Worm (Caenorhabditis elegans) whole organism, L4 larva: ENCODE results near the gene sprr-2.

Source experiments
- D1046.2 ChIP-seq: fragments of 200-800 bp; sonication (Bioruptor generic); IDR thresholded peaks from 2 replicates; pipeline ENCODE4 v1.3.6; 2022; ENCODE audit warnings: missing genetic modification characterization, missing compliant biosample characterization
- F44E2.7 ChIP-seq: fragments of 200-800 bp; sonication (Bioruptor generic); IDR thresholded peaks from 2 replicates; pipeline ENCODE4 v2.1.2; 2022; ENCODE audit warnings: missing genetic modification characterization, missing compliant biosample characterization
- F49E8.2 ChIP-seq: sonication (generic microtip); optimal IDR thresholded peaks from 2 replicates; lab custom pipeline; 2016; ENCODE audit warnings: missing compliant biosample characterization, mild to moderate bottlenecking, missing genetic modification characterization, borderline replicate concordance
- Y5F2A.4 ChIP-seq: fragments of 200-800 bp; sonication (Bioruptor generic); optimal IDR thresholded peaks from 2 replicates; lab custom pipeline; 2018; ENCODE audit warnings: mild to moderate bottlenecking, missing genetic modification characterization, missing compliant biosample characterization
- aha-1 ChIP-seq: fragments of 150-350 bp; peaks from one replicate; lab custom pipeline; 2014; ENCODE audit warnings: missing biosample characterization, missing genetic modification characterization
- ama-1 ChIP-seq: fragments of 150-350 bp; optimal IDR thresholded peaks from 2 replicates; lab custom pipeline; 2014; ENCODE audit warnings: inconsistent platforms, mixed read lengths
- attf-4 ChIP-seq: sonication (generic microtip); optimal IDR thresholded peaks from 3 replicates; lab custom pipeline; 2017; ENCODE audit warnings: missing biosample characterization, missing genetic modification characterization
- ceh-28 ChIP-seq: fragments of 150-350 bp; optimal IDR thresholded peaks from 2 replicates; lab custom pipeline; 2014; ENCODE audit warnings: missing biosample characterization, missing genetic modification reagents, missing genetic modification characterization
- ceh-62 ChIP-seq: sonication (generic microtip); optimal IDR thresholded peaks from 2 replicates; lab custom pipeline; 2017; ENCODE audit warnings: missing biosample characterization, missing genetic modification characterization
- ceh-82 ChIP-seq: sonication (generic microtip); optimal IDR thresholded peaks from 2 replicates; lab custom pipeline; 2017; ENCODE audit warnings: missing biosample characterization, missing genetic modification characterization
- daf-16 ChIP-seq, 3 experiments: sonication (generic microtip); optimal IDR thresholded peaks; 2 replicates each; lab custom pipeline; 2016 to 2017; ENCODE audit warnings: missing genetic modification characterization in 3 of 3, missing genetic modification reagents in 3 of 3, mild to moderate bottlenecking in 2 of 3, missing compliant biosample characterization in 2 of 3, missing biosample characterization in 1 of 3, moderate library complexity in 1 of 3
- daf-19 ChIP-seq: fragments of 200-800 bp; sonication (Bioruptor generic); conservative IDR thresholded peaks from 2 replicates; pipeline ENCODE4 v1.3.6; 2022; ENCODE audit warnings: missing genetic modification characterization, missing compliant biosample characterization
- dmd-6 ChIP-seq: fragments of 200-800 bp; sonication (Bioruptor generic); IDR thresholded peaks from 2 replicates; pipeline ENCODE4 v1.3.6; 2022; ENCODE audit warnings: missing genetic modification reagents, missing genetic modification characterization, missing compliant biosample characterization
- dve-1 ChIP-seq: sonication (generic microtip); optimal IDR thresholded peaks from 2 replicates; lab custom pipeline; 2017; ENCODE audit warnings: antibody characterized with exemption, mild to moderate bottlenecking, missing genetic modification characterization, missing compliant biosample characterization; ENCODE audit not compliant: insufficient read depth
- egl-27 ChIP-seq: sonication (generic microtip); optimal IDR thresholded peaks from 3 replicates; lab custom pipeline; 2017; ENCODE audit warnings: missing biosample characterization, missing genetic modification reagents, missing genetic modification characterization
- hlh-11 ChIP-seq: fragments of 200-800 bp; sonication (Bioruptor generic); optimal IDR thresholded peaks from 2 replicates; lab custom pipeline; 2018; ENCODE audit warnings: mild to moderate bottlenecking, missing genetic modification characterization, missing compliant biosample characterization
- hlh-30 ChIP-seq: sonication (generic microtip); optimal IDR thresholded peaks from 2 replicates; lab custom pipeline; 2017; ENCODE audit warnings: antibody characterized with exemption, mild to moderate bottlenecking, missing genetic modification characterization, missing compliant biosample characterization; ENCODE audit not compliant: insufficient read depth
- lim-7 ChIP-seq: fragments of 200-800 bp; sonication (Bioruptor generic); IDR thresholded peaks from 2 replicates; pipeline ENCODE4 v1.3.6; 2022; ENCODE audit warnings: missing genetic modification characterization, missing compliant biosample characterization
- lin-1 ChIP-seq: fragments of 200-800 bp; sonication (Bioruptor generic); IDR thresholded peaks from 2 replicates; pipeline ENCODE4 v1.3.6; 2022; ENCODE audit warnings: missing genetic modification reagents, missing genetic modification characterization, missing compliant biosample characterization
- lin-15B ChIP-seq: fragments of 150-350 bp; sonication (generic microtip); optimal IDR thresholded peaks from 3 replicates; lab custom pipeline; 2014; ENCODE audit warnings: missing biosample characterization, missing genetic modification characterization
- lin-29 ChIP-seq: fragments of 200-800 bp; sonication (Bioruptor generic); IDR thresholded peaks from 2 replicates; pipeline ENCODE4 v1.3.6; 2022; ENCODE audit warnings: missing genetic modification reagents, missing genetic modification characterization, missing compliant biosample characterization
- lir-3 ChIP-seq: sonication (generic microtip); optimal IDR thresholded peaks from 2 replicates; lab custom pipeline; 2016; ENCODE audit warnings: mild to moderate bottlenecking, missing genetic modification characterization, missing compliant biosample characterization
- lsy-2 ChIP-seq, 2 experiments: fragments of 150-350 bp in 1 of 2; sonication (generic microtip) in 1 of 2; optimal IDR thresholded peaks; 2 replicates each; lab custom pipeline; 2014 to 2017; ENCODE audit warnings: missing biosample characterization in 2 of 2, missing genetic modification characterization in 2 of 2
- madf-5 ChIP-seq, 2 experiments: fragments of 200-800 bp; sonication (Bioruptor generic); IDR thresholded peaks; 2 replicates each; pipeline ENCODE4 v1.3.6; 2022; ENCODE audit warnings: missing compliant biosample characterization in 2 of 2, missing genetic modification characterization in 2 of 2
- mdl-1 ChIP-seq, 2 experiments: fragments of 150-350 bp in 1 of 2; sonication (generic microtip) in 1 of 2; optimal IDR thresholded peaks; 2 replicates each; lab custom pipeline; 2014 to 2017; ENCODE audit warnings: missing biosample characterization in 2 of 2, missing genetic modification characterization in 2 of 2
- mep-1 ChIP-seq: fragments of 150-350 bp; sonication (generic microtip); optimal IDR thresholded peaks from 3 replicates; lab custom pipeline; 2014; ENCODE audit warnings: missing biosample characterization, missing genetic modification characterization
- nhr-237 ChIP-seq: sonication (generic microtip); optimal IDR thresholded peaks from 2 replicates; lab custom pipeline; 2017; ENCODE audit warnings: missing biosample characterization, missing genetic modification characterization
- nhr-25 ChIP-seq: sonication (generic microtip); optimal IDR thresholded peaks from 2 replicates; lab custom pipeline; 2017; ENCODE audit warnings: missing genetic modification characterization, mild to moderate bottlenecking, missing compliant biosample characterization, antibody characterized with exemption, moderate library complexity, borderline replicate concordance; ENCODE audit not compliant: insufficient read depth
- nhr-28 ChIP-seq: fragments of 150-350 bp; optimal IDR thresholded peaks from 2 replicates; lab custom pipeline; 2014; ENCODE audit warnings: missing biosample characterization, missing genetic modification characterization
- nhr-41 ChIP-seq: fragments of 200-800 bp; sonication (Bioruptor generic); IDR thresholded peaks from 2 replicates; pipeline ENCODE4 v1.3.6; 2022; ENCODE audit warnings: missing genetic modification reagents, missing genetic modification characterization, missing compliant biosample characterization
- nhr-42 ChIP-seq: fragments of 200-800 bp; sonication (Bioruptor generic); IDR thresholded peaks from 2 replicates; pipeline ENCODE4 v1.3.6; 2022; ENCODE audit warnings: missing genetic modification characterization, missing compliant biosample characterization
- nhr-77 ChIP-seq: fragments of 150-350 bp; optimal IDR thresholded peaks from 2 replicates; lab custom pipeline; 2014; ENCODE audit warnings: missing biosample characterization, missing genetic modification characterization
- pha-4 ChIP-seq, 2 experiments: fragments of 150-350 bp in 1 of 2; fragments of 200-800 bp in 1 of 2; sonication (Bioruptor generic) in 1 of 2; IDR thresholded peaks in 1 of 2; optimal IDR thresholded peaks in 1 of 2; 2 replicates each; pipeline versions ENCODE4 v1.3.6 to Lab custom; 2014 to 2022; ENCODE audit warnings: missing genetic modification characterization in 2 of 2, missing genetic modification reagents in 2 of 2, missing biosample characterization in 1 of 2, missing compliant biosample characterization in 1 of 2
- php-3 ChIP-seq: fragments of 200-800 bp; sonication (Bioruptor generic); IDR thresholded peaks from 2 replicates; pipeline ENCODE4 v1.3.6; 2022; ENCODE audit warnings: missing genetic modification reagents, missing genetic modification characterization, missing compliant biosample characterization
- pqm-1 ChIP-seq: sonication (generic microtip); optimal IDR thresholded peaks from 2 replicates; lab custom pipeline; 2017; ENCODE audit warnings: missing biosample characterization, missing genetic modification characterization
- saeg-2 ChIP-seq: fragments of 200-800 bp; sonication (Bioruptor generic); IDR thresholded peaks from 2 replicates; pipeline ENCODE4 v1.3.6; 2022; ENCODE audit warnings: missing genetic modification reagents, missing genetic modification characterization, missing compliant biosample characterization
- sdz-12 ChIP-seq: fragments of 200-800 bp; sonication (Bioruptor generic); optimal IDR thresholded peaks from 2 replicates; lab custom pipeline; 2018; ENCODE audit warnings: mild to moderate bottlenecking, missing genetic modification characterization, missing compliant biosample characterization
- tag-97 ChIP-seq: fragments of 200-800 bp; sonication (Bioruptor generic); IDR thresholded peaks from 2 replicates; pipeline ENCODE4 v1.3.6; 2022; ENCODE audit warnings: missing genetic modification characterization, missing compliant biosample characterization
- tra-1 ChIP-seq: fragments of 200-800 bp; sonication (Bioruptor generic); IDR thresholded peaks from 2 replicates; pipeline ENCODE4 v1.3.6; 2022; ENCODE audit warnings: missing genetic modification reagents, missing genetic modification characterization, missing compliant biosample characterization
- zfp-3 ChIP-seq: fragments of 200-800 bp; sonication (Bioruptor generic); conservative IDR thresholded peaks from 2 replicates; pipeline ENCODE4 v1.3.6; 2022; ENCODE audit warnings: missing genetic modification reagents, missing genetic modification characterization, missing compliant biosample characterization

The sprr-2 gene

ce11 chrX:14815412-14815811, 22.2 kb downstream of the sprr-2 start (continued):
- TF ChIP-seq egl-27 (no peak), nhr-42 (no peak), lim-7 (0 out of 2 replicates have a peak, but pooled peaks have one; percentile 40), ceh-82 (tag; lab: Kevin White, UChicago) (no peak), lsy-2 (tag; optimal IDR thresholded peaks at IDR 0.05; lab: Kevin White, UChicago) (peak in 1 of 2 experiments; percentile 15), nhr-237 (tag; lab: Kevin White, UChicago) (no peak), Y5F2A.4 (GFP tag; lab: Kevin White, UChicago) (no peak), lir-3 (tag; lab: Kevin White, UChicago) (peak; percentile 10), ama-1 (lab: Kevin White, UChicago) (no peak), saeg-2 (GFP tag; lab: Robert Waterston, UW) (0 out of 2 replicates have a peak, but pooled peaks have one; percentile 43), hlh-11 (tag; lab: Kevin White, UChicago) (peak; percentile 7), tag-97 (GFP tag; lab: Robert Waterston, UW) (0 out of 2 replicates have a peak, but pooled peaks have one; percentile 23), php-3 (no peak), madf-5 (GFP tag; IDR thresholded peaks at IDR 0.05; lab: Robert Waterston, UW) (no peak), daf-19 (GFP tag; lab: Robert Waterston, UW) (no peak), ceh-28 (tag; lab: Kevin White, UChicago) (no peak), aha-1 (tag; lab: Kevin White, UChicago) (peak; percentile 50), sdz-12 (GFP tag; lab: Kevin White, UChicago) (peak; percentile 35), F44E2.7 (GFP tag; lab: Robert Waterston, UW) (0 out of 2 replicates have a peak, but pooled peaks have one; percentile 26), lin-29 (GFP tag; lab: Robert Waterston, UW) (no peak), zfp-3 (GFP tag; lab: Robert Waterston, UW) (peak; percentile 61; the same call in 1 of the 2 replicates), nhr-25 (tag; lab: Kevin White, UChicago) (peak; percentile 11), pha-4 (GFP tag; IDR thresholded peaks at IDR 0.05; lab: Robert Waterston, UW) (no peak), pha-4 (tag; optimal IDR thresholded peaks at IDR 0.05; lab: Kevin White, UChicago) (no peak), nhr-41 (GFP tag; lab: Robert Waterston, UW) (no peak), attf-4 (tag; lab: Kevin White, UChicago) (no peak), lin-15B (tag; lab: Kevin White, UChicago) (no peak)
- TF ChIP-seq, all 104 proteins: peak for 20

ce11 chrX:14816717-14817116, 23.5 kb downstream of the sprr-2 start:
- no peak for TF ChIP-seq ceh-62 (tag; lab: Kevin White, UChicago)
- no peak for TF ChIP-seq zfp-3 (GFP tag; lab: Robert Waterston, UW)
- peak; percentile 19 for TF ChIP-seq ama-1 (lab: Kevin White, UChicago)
- TF ChIP-seq nhr-28 (tag; lab: Kevin White, UChicago) = peak; percentile 83
- peak; percentile 81 for TF ChIP-seq dmd-6
- peak in 1 of 2 experiments; percentile 45 for TF ChIP-seq mdl-1 (tag; optimal IDR thresholded peaks at IDR 0.05; lab: Kevin White, UChicago)
- no peak for TF ChIP-seq daf-16 (GFP tag; optimal IDR thresholded peaks at IDR 0.05; lab: Kevin White, UChicago)
- TF ChIP-seq daf-16 (tag; optimal IDR thresholded peaks at IDR 0.05; lab: Kevin White, UChicago) = peak; percentile 81
- peak; percentile 81 for TF ChIP-seq hlh-11 (tag; lab: Kevin White, UChicago)
- no peak for TF ChIP-seq F49E8.2 (tag; lab: Kevin White, UChicago)
- peak; percentile 22; the same call in 1 of the 2 replicates for TF ChIP-seq pha-4 (GFP tag; IDR thresholded peaks at IDR 0.05; lab: Robert Waterston, UW)
- no peak for TF ChIP-seq pha-4 (tag; optimal IDR thresholded peaks at IDR 0.05; lab: Kevin White, UChicago)
- peak; percentile 67 for TF ChIP-seq dve-1 (tag; lab: Kevin White, UChicago)
- peak; percentile 51; the same call in 1 of the 2 replicates for TF ChIP-seq lin-1 (GFP tag; lab: Robert Waterston, UW)
- peak; percentile 89 for TF ChIP-seq pqm-1 (tag; lab: Kevin White, UChicago)
- TF ChIP-seq nhr-77 (tag; lab: Kevin White, UChicago) = peak; percentile 60
- TF ChIP-seq hlh-30 = peak; percentile 73
- no peak for TF ChIP-seq D1046.2
- TF ChIP-seq php-3 = peak; percentile 90
- 0 out of 2 replicates have a peak, but pooled peaks have one; percentile 64 for TF ChIP-seq tra-1 (GFP tag; lab: Robert Waterston, UW)
- peak; percentile 6 for TF ChIP-seq mep-1 (tag; lab: Kevin White, UChicago)
